Worm (Caenorhabditis elegans) whole organism, mixed stage, embryonic: ENCODE data around the gene ZK829.9.

Experiments used
- M03D4.4 ChIP-seq: sonication (generic microtip); optimal IDR thresholded peaks from 2 replicates; lab custom pipeline; 2017; ENCODE audit warnings: mild to moderate bottlenecking, missing genetic modification characterization, missing compliant biosample characterization
- ceh-83 ChIP-seq: fragments of 200-800 bp; sonication (Bioruptor generic); optimal IDR thresholded peaks from 2 replicates; lab custom pipeline; 2018; ENCODE audit warnings: mild to moderate bottlenecking, missing genetic modification characterization, missing compliant biosample characterization
- drap-1 ChIP-seq: fragments of 200-800 bp; sonication (Bioruptor generic); optimal IDR thresholded peaks from 3 replicates; lab custom pipeline; 2018; ENCODE audit warnings: mild to moderate bottlenecking, missing genetic modification characterization, missing compliant biosample characterization
- elt-3 ChIP-seq: fragments of 150-350 bp; optimal IDR thresholded peaks from 2 replicates; lab custom pipeline; 2014; ENCODE audit warnings: missing biosample characterization, missing genetic modification characterization
- mab-5 ChIP-seq: fragments of 150-350 bp; optimal IDR thresholded peaks from 2 replicates; lab custom pipeline; 2014; ENCODE audit warnings: missing biosample characterization, missing genetic modification characterization
- mls-2 ChIP-seq: sonication (generic microtip); optimal IDR thresholded peaks from 2 replicates; lab custom pipeline; 2016; ENCODE audit warnings: mild to moderate bottlenecking, missing genetic modification characterization, moderate library complexity, missing compliant biosample characterization
- nhr-237 ChIP-seq: fragments of 150-350 bp; optimal IDR thresholded peaks from 2 replicates; lab custom pipeline; 2014; ENCODE audit warnings: missing biosample characterization, missing genetic modification characterization
- pha-4 ChIP-seq: fragments of 150-350 bp; optimal IDR thresholded peaks from 2 replicates; lab custom pipeline; 2018; ENCODE audit warnings: missing biosample characterization, missing genetic modification reagents, missing genetic modification characterization
- sptf-1 ChIP-seq: sonication (generic microtip); optimal IDR thresholded peaks from 2 replicates; lab custom pipeline; 2017; ENCODE audit warnings: mild to moderate bottlenecking, missing genetic modification characterization, moderate library complexity, missing compliant biosample characterization
- unc-39 ChIP-seq: fragments of 150-350 bp; optimal IDR thresholded peaks from 2 replicates; lab custom pipeline; 2014; ENCODE audit warnings: missing biosample characterization, missing genetic modification characterization
- unc-62 ChIP-seq: fragments of 150-350 bp; optimal IDR thresholded peaks from 2 replicates; lab custom pipeline; 2014; ENCODE audit warnings: missing biosample characterization, missing genetic modification reagents, missing genetic modification characterization

DNA sequence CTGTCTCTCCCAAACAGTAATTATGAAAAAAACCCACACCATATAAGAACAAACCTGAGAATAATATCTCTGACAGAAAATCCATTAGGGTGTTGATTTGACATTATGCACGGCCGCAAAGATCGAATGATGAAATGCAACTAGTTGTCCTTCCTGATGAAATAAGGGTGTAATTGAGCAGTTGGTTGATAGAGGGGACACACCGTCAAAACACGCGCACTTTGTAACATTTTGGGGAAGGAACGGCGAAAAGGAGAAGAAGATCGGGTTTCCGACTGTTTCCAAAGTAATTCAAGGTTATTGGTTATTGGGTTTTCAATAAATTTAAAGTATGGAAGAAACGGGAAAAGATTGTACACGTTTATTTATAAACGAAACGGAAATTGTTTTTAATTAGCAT is 48.3 kb upstream of the ZK829.9 start, which contains the start of gene ZK822.1:
- TF ChIP-seq pha-4 (tag; lab: Kevin White, UChicago) (no peak), mls-2 (tag; lab: Kevin White, UChicago) (no peak), elt-3 (no peak), M03D4.4 (no peak), unc-62 (GFP tag; lab: Kevin White, UChicago) (peak; percentile 18), nhr-237 (tag; lab: Kevin White, UChicago) (no peak), mab-5 (no peak), unc-39 (tag; lab: Kevin White, UChicago) (no peak), ceh-83 (no peak), sptf-1 (tag; lab: Kevin White, UChicago) (no peak), drap-1 (GFP tag; lab: Kevin White, UChicago) (no peak)
